Worm (Caenorhabditis elegans) whole organism, midembryonic: ENCODE data around the gene sdhd-1.

Source experiments
- T22C8.4 ChIP-seq: fragments of 200-800 bp; sonication (Bioruptor generic); IDR thresholded peaks from 2 replicates; pipeline ENCODE4 v1.3.6; 2022; ENCODE audit warnings: missing genetic modification characterization, missing compliant biosample characterization
- cog-1 ChIP-seq: sonication (generic microtip); optimal IDR thresholded peaks from 2 replicates; lab custom pipeline; 2016; ENCODE audit warnings: missing genetic modification characterization, missing compliant biosample characterization
- flt-1 ChIP-seq: fragments of 200-800 bp; sonication (Bioruptor generic); IDR thresholded peaks from 2 replicates; pipeline ENCODE4 v1.3.6; 2022; ENCODE audit warnings: missing genetic modification characterization, missing compliant biosample characterization
- klf-2 ChIP-seq: fragments of 200-800 bp; sonication (Bioruptor generic); conservative IDR thresholded peaks from 2 replicates; pipeline ENCODE4 v1.3.6; 2022; ENCODE audit warnings: missing genetic modification reagents, missing genetic modification characterization, missing compliant biosample characterization
- med-1 ChIP-seq: sonication (generic microtip); optimal IDR thresholded peaks from 2 replicates; lab custom pipeline; 2017; ENCODE audit warnings: missing genetic modification characterization, mild to moderate bottlenecking, missing compliant biosample characterization, antibody characterized with exemption, missing genetic modification reagents; ENCODE audit not compliant: insufficient read depth
- ref-1 ChIP-seq: fragments of 200-800 bp; sonication (Bioruptor generic); conservative IDR thresholded peaks from 2 replicates; pipeline ENCODE4 v1.3.6; 2022; ENCODE audit warnings: missing genetic modification reagents, missing genetic modification characterization, missing compliant biosample characterization
- tab-1 ChIP-seq: fragments of 200-800 bp; sonication (Bioruptor generic); IDR thresholded peaks from 2 replicates; pipeline ENCODE4 v1.3.6; 2022; ENCODE audit warnings: missing genetic modification characterization, missing compliant biosample characterization
- ztf-23 ChIP-seq: fragments of 200-800 bp; sonication (Bioruptor generic); IDR thresholded peaks from 2 replicates; pipeline ENCODE4 v1.3.6; 2022; ENCODE audit warnings: missing genetic modification reagents, missing genetic modification characterization, missing compliant biosample characterization
- ztf-29 ChIP-seq: fragments of 200-800 bp; sonication (Bioruptor generic); IDR thresholded peaks from 2 replicates; pipeline ENCODE4 v1.3.6; 2022; ENCODE audit warnings: missing genetic modification reagents, missing genetic modification characterization, missing compliant biosample characterization

sdhd-1 gene

DNA sequence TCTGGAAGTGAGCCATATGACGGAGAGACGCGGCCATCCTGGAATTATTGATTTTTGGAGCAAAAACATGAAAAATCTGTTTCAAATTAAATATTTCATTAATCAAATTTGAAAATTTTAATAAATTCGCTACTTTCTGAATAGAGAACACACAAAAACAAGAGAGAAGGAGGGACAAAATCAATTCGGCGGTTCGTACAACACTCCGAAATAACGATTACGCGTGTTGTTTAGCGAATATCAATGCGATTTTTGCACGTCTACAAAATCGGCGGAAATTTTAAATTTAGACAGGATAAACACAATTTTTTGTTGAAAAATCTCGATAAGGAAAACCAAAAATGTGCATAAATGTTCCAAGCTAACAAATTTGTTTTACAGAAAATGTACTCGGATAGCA, at the start of gene sdhd-1, which contains the start of gene ilkp-1:
sdhd-1 (minus strand) TSS at position 38 of the 400 bp plus-strand sequence.
ilkp-1 (plus strand) TSS at position 380 of the 400 bp plus-strand sequence.
- no peak for TF ChIP-seq med-1 (GFP tag; lab: Kevin White, UChicago)
- TF ChIP-seq ztf-29 (GFP tag; lab: Robert Waterston, UW) = no peak
- no peak for TF ChIP-seq flt-1 (GFP tag; lab: Robert Waterston, UW)
- no peak for TF ChIP-seq cog-1 (tag; lab: Kevin White, UChicago)
- TF ChIP-seq ztf-23 (GFP tag; lab: Robert Waterston, UW) = no peak
- TF ChIP-seq klf-2 (GFP tag; lab: Robert Waterston, UW) = no peak
- TF ChIP-seq tab-1 (GFP tag; lab: Robert Waterston, UW) = no peak
- TF ChIP-seq ref-1 (GFP tag; lab: Robert Waterston, UW) = no peak
- no peak for TF ChIP-seq T22C8.4 (GFP tag; lab: Robert Waterston, UW)

DNA sequence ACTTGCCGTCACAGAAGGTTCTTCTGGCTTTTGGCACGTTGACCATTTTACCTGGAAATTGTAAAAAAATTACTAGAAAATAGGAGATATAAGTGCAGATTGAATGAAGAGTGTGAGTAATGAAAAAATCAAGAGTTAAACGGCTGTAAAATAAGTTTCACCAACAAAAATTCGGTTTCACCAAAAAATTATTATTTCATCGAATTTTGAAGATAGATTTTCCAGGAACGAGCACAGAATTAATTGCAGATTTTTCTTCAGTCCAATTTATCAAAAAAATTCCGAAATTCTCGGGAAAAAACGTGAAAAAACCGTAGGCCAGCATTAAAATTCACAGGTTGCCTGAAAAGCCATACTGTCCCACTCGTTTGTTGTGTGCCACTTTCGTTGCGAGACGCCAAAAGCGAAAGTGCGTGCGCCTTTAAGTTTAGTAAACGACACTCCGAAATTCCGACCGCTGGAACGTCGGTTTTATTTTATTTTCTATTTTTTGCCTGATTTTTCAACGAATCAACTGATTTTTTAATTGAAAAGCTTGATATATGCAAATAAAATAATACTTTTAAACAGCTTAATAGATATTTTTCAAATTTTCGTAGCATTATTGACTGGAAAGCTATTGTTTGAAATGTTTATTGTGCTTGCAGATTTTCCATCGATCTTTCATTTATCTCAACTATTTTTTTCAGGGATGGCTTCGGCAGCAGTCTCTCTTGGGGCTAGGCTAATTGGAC, 47.6 kb upstream of the sdhd-1 start, which contains the start of the genes rpl-36.A and nuo-1:
rpl-36.A (minus strand) TSS at position 51 of the 734 bp plus-strand sequence.
nuo-1 (plus strand) TSS at position 684 of the 734 bp plus-strand sequence.
- 0 out of 2 replicates have a peak, but pooled peaks have one; percentile 22 for TF ChIP-seq ztf-23 (GFP tag; lab: Robert Waterston, UW)
- no peak for TF ChIP-seq cog-1 (tag; lab: Kevin White, UChicago)

DNA sequence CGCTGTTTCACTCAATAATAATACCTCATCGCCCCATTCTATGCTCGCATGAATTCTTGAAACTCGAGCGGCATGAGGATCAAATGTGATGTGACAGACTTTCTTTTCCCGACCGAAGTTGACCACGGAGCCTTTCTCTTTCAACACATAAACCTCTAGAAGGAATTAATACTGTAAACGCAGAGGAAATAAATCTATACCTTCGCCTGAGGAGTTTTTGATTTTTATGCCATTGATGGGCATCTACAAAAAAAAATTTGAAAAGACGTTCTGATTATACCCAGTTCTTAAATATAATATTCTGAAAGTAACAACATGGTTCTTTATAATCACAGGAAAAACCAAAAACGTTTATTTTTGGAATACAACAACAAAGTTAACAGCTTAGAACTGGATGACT, 46.5 kb upstream of the sdhd-1 start, which contains the start of gene nbs-1:
nbs-1 (minus strand) TSS at position 246 of the 400 bp plus-strand sequence.
- TF ChIP-seq med-1 (GFP tag; lab: Kevin White, UChicago) (no peak), ztf-29 (GFP tag; lab: Robert Waterston, UW) (no peak), klf-2 (GFP tag; lab: Robert Waterston, UW) (no peak), T22C8.4 (GFP tag; lab: Robert Waterston, UW) (no peak), tab-1 (GFP tag; lab: Robert Waterston, UW) (no peak), ztf-23 (GFP tag; lab: Robert Waterston, UW) (no peak), ref-1 (GFP tag; lab: Robert Waterston, UW) (no peak), cog-1 (tag; lab: Kevin White, UChicago) (no peak)

DNA sequence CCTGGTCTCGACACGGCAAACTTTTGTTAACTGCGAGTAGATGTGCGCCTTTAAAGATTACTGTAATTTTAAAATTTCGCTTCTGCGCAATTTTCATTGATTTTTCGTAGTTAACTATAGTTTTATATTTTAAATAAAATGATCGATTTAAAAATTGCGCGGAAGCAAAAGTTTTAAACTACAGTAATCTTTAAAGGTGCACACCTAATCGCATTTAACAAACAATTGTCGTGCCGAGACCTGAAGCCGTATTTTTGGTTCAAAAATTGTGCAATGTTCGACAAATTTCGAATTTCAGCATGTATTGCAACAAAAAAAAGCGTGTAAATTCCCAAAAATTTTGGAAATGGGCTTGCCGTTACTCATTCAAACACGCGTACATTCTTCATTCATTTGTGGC, 44.7 kb upstream of the sdhd-1 start:
- TF ChIP-seq ztf-23 (GFP tag; lab: Robert Waterston, UW) (no peak), tab-1 (GFP tag; lab: Robert Waterston, UW) (no peak), ztf-29 (GFP tag; lab: Robert Waterston, UW) (no peak), T22C8.4 (GFP tag; lab: Robert Waterston, UW) (no peak), cog-1 (tag; lab: Kevin White, UChicago) (no peak), med-1 (GFP tag; lab: Kevin White, UChicago) (no peak), ref-1 (GFP tag; lab: Robert Waterston, UW) (no peak), klf-2 (GFP tag; lab: Robert Waterston, UW) (no peak), flt-1 (GFP tag; lab: Robert Waterston, UW) (no peak)

DNA sequence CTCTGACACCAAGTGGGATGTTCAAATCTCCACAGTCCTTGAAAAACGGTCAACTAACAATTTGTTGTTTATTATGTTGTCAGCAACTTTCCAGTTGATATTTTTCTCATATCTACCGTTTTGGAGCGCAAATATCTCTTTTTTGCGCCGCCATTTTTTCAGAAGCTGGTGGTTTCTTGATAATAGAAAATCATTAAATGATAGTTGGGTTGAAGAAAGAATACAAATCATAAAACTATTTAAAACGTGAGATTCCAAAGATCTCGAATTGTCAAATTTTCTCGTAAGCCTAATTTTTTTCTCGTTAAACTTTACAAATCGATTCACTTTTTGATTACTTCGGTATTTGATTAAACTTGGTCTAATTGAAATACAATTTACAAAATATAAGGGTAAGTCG, 42.7 kb upstream of the sdhd-1 start, which contains the start of gene rpl-42:
rpl-42 (plus strand) TSS at position 301 of the 400 bp plus-strand sequence.
- TF ChIP-seq ztf-29 (GFP tag; lab: Robert Waterston, UW) (no peak), tab-1 (GFP tag; lab: Robert Waterston, UW) (no peak), klf-2 (GFP tag; lab: Robert Waterston, UW) (no peak), cog-1 (tag; lab: Kevin White, UChicago) (no peak), T22C8.4 (GFP tag; lab: Robert Waterston, UW) (no peak), med-1 (GFP tag; lab: Kevin White, UChicago) (no peak), flt-1 (GFP tag; lab: Robert Waterston, UW) (no peak), ztf-23 (GFP tag; lab: Robert Waterston, UW) (no peak), ref-1 (GFP tag; lab: Robert Waterston, UW) (no peak)

DNA sequence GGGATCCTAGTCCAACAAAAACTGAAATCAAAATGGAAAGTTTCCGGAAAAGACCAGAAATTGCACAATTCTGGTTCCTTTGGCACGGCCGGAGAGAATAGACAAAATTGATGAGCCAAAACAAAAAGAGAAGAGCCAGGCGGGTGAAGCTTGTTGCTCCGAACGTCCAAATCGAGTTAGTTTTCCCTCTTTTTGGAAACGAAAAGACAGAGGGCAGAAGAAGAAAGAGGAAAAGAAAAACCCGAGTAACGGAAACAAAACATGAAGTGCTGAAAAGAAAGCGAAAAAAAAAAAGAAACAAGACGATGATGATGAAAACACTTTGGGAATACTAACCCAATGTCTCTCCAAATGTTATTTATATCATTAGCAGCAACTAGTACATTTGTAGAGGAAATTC, 41.9 kb upstream of the sdhd-1 start:
- TF ChIP-seq ztf-29 (GFP tag; lab: Robert Waterston, UW) (no peak), klf-2 (GFP tag; lab: Robert Waterston, UW) (no peak), cog-1 (tag; lab: Kevin White, UChicago) (no peak), tab-1 (GFP tag; lab: Robert Waterston, UW) (no peak), med-1 (GFP tag; lab: Kevin White, UChicago) (no peak), T22C8.4 (GFP tag; lab: Robert Waterston, UW) (no peak), flt-1 (GFP tag; lab: Robert Waterston, UW) (no peak), ref-1 (GFP tag; lab: Robert Waterston, UW) (no peak), ztf-23 (GFP tag; lab: Robert Waterston, UW) (no peak)

DNA sequence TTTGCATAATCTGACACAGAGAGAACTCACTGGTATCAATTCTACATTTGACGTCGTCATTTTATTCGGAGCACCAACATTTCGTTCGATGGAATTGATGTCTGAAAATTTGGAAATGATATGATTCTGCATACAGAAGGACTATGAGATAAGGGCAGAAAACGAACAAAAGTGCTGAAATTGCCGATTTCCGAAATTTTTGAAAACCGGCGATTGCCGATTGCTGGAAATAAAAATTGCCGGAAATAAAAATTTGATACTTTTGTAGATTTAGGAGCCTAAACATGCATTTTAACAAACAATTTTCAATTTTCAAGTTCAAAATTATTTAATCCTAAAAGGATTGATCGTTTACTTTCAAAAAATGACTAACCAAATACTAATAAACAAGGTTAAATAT, 39.6 kb upstream of the sdhd-1 start, which contains the start of gene unc-53:
unc-53 (minus strand) TSS at position 101 of the 400 bp plus-strand sequence.
- TF ChIP-seq ztf-29 (GFP tag; lab: Robert Waterston, UW) (no peak), ref-1 (GFP tag; lab: Robert Waterston, UW) (no peak), cog-1 (tag; lab: Kevin White, UChicago) (no peak), med-1 (GFP tag; lab: Kevin White, UChicago) (no peak), ztf-23 (GFP tag; lab: Robert Waterston, UW) (no peak), flt-1 (GFP tag; lab: Robert Waterston, UW) (no peak), klf-2 (GFP tag; lab: Robert Waterston, UW) (no peak), T22C8.4 (GFP tag; lab: Robert Waterston, UW) (no peak), tab-1 (GFP tag; lab: Robert Waterston, UW) (no peak)

DNA sequence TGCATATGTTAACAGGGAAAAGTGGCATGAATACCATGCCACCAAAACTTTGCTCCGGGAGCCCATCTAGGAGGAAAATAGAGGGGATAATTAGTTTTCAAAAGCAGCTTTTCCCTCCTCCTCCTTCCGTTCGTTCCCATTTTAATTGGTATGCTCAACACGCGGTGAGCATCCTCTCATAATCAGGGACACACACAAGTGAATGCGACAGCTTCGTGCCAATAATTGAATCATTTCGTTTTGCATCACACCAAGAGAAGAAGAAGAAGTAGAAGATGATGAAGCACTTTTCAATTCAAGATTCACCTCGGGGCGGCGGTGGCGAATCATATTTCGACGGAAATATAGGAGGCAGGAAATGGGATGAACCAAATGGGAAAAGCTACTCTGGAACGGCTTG, 38.4 kb upstream of the sdhd-1 start:
- TF ChIP-seq ztf-23 (GFP tag; lab: Robert Waterston, UW) = no peak
- TF ChIP-seq tab-1 (GFP tag; lab: Robert Waterston, UW) = no peak
- TF ChIP-seq klf-2 (GFP tag; lab: Robert Waterston, UW) = no peak
- TF ChIP-seq cog-1 (tag; lab: Kevin White, UChicago) = no peak
- TF ChIP-seq ref-1 (GFP tag; lab: Robert Waterston, UW) = no peak
- no peak for TF ChIP-seq T22C8.4 (GFP tag; lab: Robert Waterston, UW)
- no peak for TF ChIP-seq ztf-29 (GFP tag; lab: Robert Waterston, UW)
- no peak for TF ChIP-seq flt-1 (GFP tag; lab: Robert Waterston, UW)
- no peak for TF ChIP-seq med-1 (GFP tag; lab: Kevin White, UChicago)
